Fruit fly (Drosophila melanogaster) whole organism, wandering third instar larva: ENCODE results near the gene CG7728.

Experiments used
- Abd-B ChIP-seq: fragments of >200 bp; optimal IDR thresholded peaks from 2 replicates; lab custom pipeline; 2017; ENCODE audit warnings: missing biosample characterization, missing genetic modification characterization
- CG32264 ChIP-seq: fragments of 200-800 bp; sonication (Bioruptor generic); optimal IDR thresholded peaks from 2 replicates; lab custom pipeline; 2016; ENCODE audit warnings: missing biosample characterization, missing genetic modification characterization
- CG9705 ChIP-seq: fragments of 200-800 bp; sonication (Bioruptor generic); optimal IDR thresholded peaks from 2 replicates; lab custom pipeline; 2018; ENCODE audit warnings: missing biosample characterization, mild to moderate bottlenecking, missing genetic modification characterization
- CrebA ChIP-seq: fragments of 200-800 bp; sonication (Bioruptor generic); optimal IDR thresholded peaks from 2 replicates; lab custom pipeline; 2016; ENCODE audit warnings: missing biosample characterization, mild to moderate bottlenecking, missing genetic modification characterization, borderline replicate concordance
- Dfd ChIP-seq: fragments of >200 bp; optimal IDR thresholded peaks from 2 replicates; lab custom pipeline; 2017; ENCODE audit warnings: missing biosample characterization, missing genetic modification characterization
- Dif ChIP-seq: fragments of 200-275, 200-300 bp; sonication (Bioruptor generic); optimal IDR thresholded peaks from 2 replicates; lab custom pipeline; 2018; ENCODE audit warnings: missing biosample characterization, missing genetic modification characterization; ENCODE audit not compliant: partially characterized antibody
- GATAd ChIP-seq: sonication (Bioruptor generic); optimal IDR thresholded peaks from 2 replicates; lab custom pipeline; 2016; ENCODE audit warnings: missing biosample characterization, missing genetic modification characterization
- HLH106 ChIP-seq: fragments of 200-800 bp; optimal IDR thresholded peaks from 3 replicates; lab custom pipeline; 2019; ENCODE audit warnings: missing biosample characterization, mild to moderate bottlenecking, missing genetic modification characterization, moderate library complexity
- Hnf4 ChIP-seq: fragments of 200-800 bp; sonication (Bioruptor generic); optimal IDR thresholded peaks from 2 replicates; lab custom pipeline; 2016; ENCODE audit warnings: missing biosample characterization, mild to moderate bottlenecking, missing genetic modification characterization
- Hr78 ChIP-seq: fragments of >200 bp; optimal IDR thresholded peaks from 2 replicates; lab custom pipeline; 2017; ENCODE audit warnings: missing biosample characterization, missing genetic modification characterization
- Hr83 ChIP-seq: fragments of 200-300 bp; sonication (Bioruptor generic); optimal IDR thresholded peaks from 2 replicates; lab custom pipeline; 2016; ENCODE audit warnings: missing biosample characterization, mild to moderate bottlenecking, missing genetic modification characterization, moderate library complexity; ENCODE audit not compliant: poor library complexity, severe bottlenecking
- Jra ChIP-seq: sonication (Bioruptor generic); optimal IDR thresholded peaks from 2 replicates; lab custom pipeline; 2016; ENCODE audit warnings: missing biosample characterization, missing genetic modification characterization
- Mio ChIP-seq: sonication (Bioruptor generic); optimal IDR thresholded peaks from 2 replicates; lab custom pipeline; 2016; ENCODE audit warnings: missing biosample characterization, missing genetic modification characterization
- Myc ChIP-seq: fragments of >200 bp; optimal IDR thresholded peaks from 2 replicates; lab custom pipeline; 2017
- N ChIP-seq: fragments of >200 bp; optimal IDR thresholded peaks from 2 replicates; lab custom pipeline; 2018; ENCODE audit warnings: missing biosample characterization, missing external identifiers, missing genetic modification characterization
- OdsH ChIP-seq: fragments of 200-800 bp; sonication (Bioruptor generic); optimal IDR thresholded peaks from 2 replicates; lab custom pipeline; 2016; ENCODE audit warnings: missing biosample characterization, mild to moderate bottlenecking, missing genetic modification characterization
- Rel ChIP-seq, 2 experiments: fragments of 200-800 bp; sonication (Bioruptor generic) in 1 of 2; optimal IDR thresholded peaks; 2 replicates in 1 of 2; 3 replicates in 1 of 2; lab custom pipeline; 2016 to 2019; ENCODE audit warnings: mild to moderate bottlenecking in 2 of 2, missing biosample characterization in 2 of 2, missing genetic modification characterization in 2 of 2, moderate library complexity in 1 of 2
- Sp1 ChIP-seq: fragments of 200-800 bp; sonication (Bioruptor generic); optimal IDR thresholded peaks from 3 replicates; lab custom pipeline; 2019; ENCODE audit warnings: missing biosample characterization, mild to moderate bottlenecking, missing genetic modification characterization, moderate library complexity
- Vsx2 ChIP-seq: fragments of 200-300, 225-300 bp; sonication (Bioruptor generic); optimal IDR thresholded peaks from 2 replicates; lab custom pipeline; 2018; ENCODE audit warnings: missing biosample characterization, missing genetic modification characterization; ENCODE audit not compliant: partially characterized antibody
- br ChIP-seq: fragments of 200-800 bp; sonication (Bioruptor generic); optimal IDR thresholded peaks from 2 replicates; lab custom pipeline; 2016; ENCODE audit warnings: missing biosample characterization, missing genetic modification characterization
- brk ChIP-seq: fragments of 200-800 bp; sonication (Bioruptor generic); optimal IDR thresholded peaks from 2 replicates; lab custom pipeline; 2016; ENCODE audit warnings: missing biosample characterization, mild to moderate bottlenecking, missing genetic modification characterization
- dl ChIP-seq, 2 experiments: fragments of 175-275, 200-275 bp in 1 of 2; fragments of 200-275 bp in 1 of 2; sonication (Bioruptor generic); optimal IDR thresholded peaks; lab custom pipeline; 2018; ENCODE audit warnings: mild to moderate bottlenecking in 2 of 2, missing biosample characterization in 2 of 2, missing genetic modification characterization in 2 of 2, moderate library complexity in 2 of 2; ENCODE audit not compliant: partially characterized antibody in 2 of 2, insufficient read depth in 1 of 2
- dmrt93B ChIP-seq: fragments of 200-800 bp; sonication (Bioruptor generic); optimal IDR thresholded peaks from 2 replicates; lab custom pipeline; 2018; ENCODE audit warnings: missing biosample characterization, mild to moderate bottlenecking, missing genetic modification characterization
- dsf ChIP-seq: sonication (Bioruptor generic); optimal IDR thresholded peaks from 2 replicates; lab custom pipeline; 2016; ENCODE audit warnings: missing biosample characterization, missing genetic modification characterization, borderline replicate concordance
- ey ChIP-seq: fragments of 200-800 bp; sonication (Bioruptor generic); optimal IDR thresholded peaks from 2 replicates; lab custom pipeline; 2016; ENCODE audit warnings: missing biosample characterization, missing genetic modification characterization
- foxo ChIP-seq, 2 experiments: fragments of 200-800 bp; sonication (Bioruptor generic); optimal IDR thresholded peaks; 2 replicates in 1 of 2; 3 replicates in 1 of 2; lab custom pipeline; 2016 to 2017; ENCODE audit warnings: missing biosample characterization in 2 of 2, missing genetic modification characterization in 2 of 2
- fru ChIP-seq: fragments of 200-800 bp; sonication (Bioruptor generic); optimal IDR thresholded peaks from 3 replicates; lab custom pipeline; 2016; ENCODE audit warnings: missing biosample characterization, mild to moderate bottlenecking, missing genetic modification characterization
- h ChIP-seq: fragments of 200-800 bp; sonication (Bioruptor generic); optimal IDR thresholded peaks from 3 replicates; lab custom pipeline; 2016; ENCODE audit warnings: missing biosample characterization, mild to moderate bottlenecking, missing genetic modification characterization
- jim ChIP-seq: fragments of 175-275, 200-325 bp; sonication (Bioruptor generic); optimal IDR thresholded peaks from 2 replicates; lab custom pipeline; 2016; ENCODE audit warnings: missing biosample characterization, mild to moderate bottlenecking, missing genetic modification characterization
- lola ChIP-seq: fragments of >200 bp; optimal IDR thresholded peaks from 2 replicates; lab custom pipeline; 2017; ENCODE audit warnings: missing biosample characterization, missing genetic modification characterization
- pan ChIP-seq: fragments of >200 bp; optimal IDR thresholded peaks from 2 replicates; lab custom pipeline; 2017
- psq ChIP-seq: fragments of 200-800 bp; sonication (Bioruptor generic); optimal IDR thresholded peaks from 3 replicates; lab custom pipeline; 2017; ENCODE audit warnings: missing biosample characterization, mild to moderate bottlenecking, missing genetic modification characterization, moderate library complexity
- rgr ChIP-seq: fragments of 200-800 bp; sonication (Bioruptor generic); optimal IDR thresholded peaks from 3 replicates; lab custom pipeline; 2016; ENCODE audit warnings: missing biosample characterization, mild to moderate bottlenecking, missing genetic modification characterization
- sage ChIP-seq: fragments of 200-800 bp; sonication (Bioruptor generic); optimal IDR thresholded peaks from 2 replicates; lab custom pipeline; 2016; ENCODE audit warnings: missing biosample characterization, mild to moderate bottlenecking, missing genetic modification characterization
- sv ChIP-seq: fragments of 200-800 bp; sonication (Bioruptor generic); optimal IDR thresholded peaks from 3 replicates; lab custom pipeline; 2016; ENCODE audit warnings: missing biosample characterization, missing genetic modification characterization
- tai ChIP-seq: sonication (Bioruptor generic); optimal IDR thresholded peaks from 2 replicates; lab custom pipeline; 2016; ENCODE audit warnings: missing biosample characterization, missing genetic modification characterization
- usp ChIP-seq: fragments of >200 bp; optimal IDR thresholded peaks from 2 replicates; lab custom pipeline; 2017; ENCODE audit warnings: missing biosample characterization, missing genetic modification characterization
- woc ChIP-seq: sonication (Bioruptor generic); optimal IDR thresholded peaks from 2 replicates; lab custom pipeline; 2016; ENCODE audit warnings: missing biosample characterization, mild to moderate bottlenecking, missing genetic modification characterization

Gene CG7728

DNA sequence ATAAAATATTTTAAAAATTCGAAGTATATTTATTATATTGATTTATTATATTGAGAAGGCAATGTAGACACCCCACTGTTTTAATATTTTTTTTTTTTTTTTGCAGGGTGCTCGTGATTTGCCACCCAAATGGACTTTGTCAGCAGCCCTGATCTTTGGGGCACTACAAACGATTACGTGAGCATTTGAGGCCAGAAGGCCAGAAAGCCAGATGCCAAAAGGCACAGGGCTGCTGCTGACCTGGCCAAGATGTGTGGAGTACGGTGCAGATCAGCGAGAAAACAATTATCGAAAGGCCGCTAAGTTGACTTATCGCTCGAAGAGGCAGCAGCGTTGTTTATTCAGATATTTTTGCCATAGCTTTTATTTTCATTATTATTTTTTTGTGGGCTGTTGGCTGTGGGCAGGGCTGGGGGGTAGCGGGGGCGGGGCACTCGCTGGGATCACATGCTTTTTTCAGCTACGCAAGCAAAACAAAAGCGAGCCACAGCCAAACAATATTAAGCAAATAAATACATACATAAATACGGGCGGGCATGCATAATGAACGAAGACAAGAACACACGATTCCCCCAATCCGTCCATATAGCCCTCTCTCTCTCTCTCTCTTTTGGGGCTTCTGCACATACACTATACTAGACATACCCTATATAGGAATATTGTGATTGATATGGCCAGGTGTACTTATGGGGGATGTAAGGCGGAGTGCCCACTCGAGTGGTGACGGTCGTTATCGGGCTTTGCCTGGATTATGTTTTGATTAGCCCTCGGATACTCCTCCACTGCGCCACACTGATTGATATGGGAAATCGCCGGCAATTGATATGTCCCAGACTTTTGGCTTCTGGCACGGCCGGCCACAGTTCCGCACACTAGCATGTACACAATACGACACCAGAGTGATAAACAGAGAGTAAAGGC is 12.8 kb upstream of the CG7728 start:
- no peak for TF ChIP-seq lola (GFP tag; lab: Kevin White, UChicago)
- TF ChIP-seq Rel (GFP tag; optimal IDR thresholded peaks at IDR 0.05; lab: Kevin White, UChicago), result no peak
- peak; percentile 77 for TF ChIP-seq Rel (tag; optimal IDR thresholded peaks at IDR 0.05; lab: Kevin White, UChicago)
- TF ChIP-seq HLH106 (tag; lab: Kevin White, UChicago), result peak; percentile 20
- TF ChIP-seq h (GFP tag; lab: Kevin White, UChicago), result peak; percentile 37
- TF ChIP-seq brk (GFP tag; lab: Kevin White, UChicago), result no peak
- TF ChIP-seq Sp1 (GFP tag; lab: Kevin White, UChicago), result peak; percentile 21
- no peak for TF ChIP-seq Abd-B
- no peak for TF ChIP-seq Hr78 (GFP tag; lab: Kevin White, UChicago)
- TF ChIP-seq sage, result no peak
- TF ChIP-seq fru (GFP tag; lab: Kevin White, UChicago), result no peak
- no peak for TF ChIP-seq psq (GFP tag; lab: Kevin White, UChicago)
- TF ChIP-seq jim (GFP tag; lab: Kevin White, UChicago), result no peak
- TF ChIP-seq Hr83 (GFP tag; lab: Kevin White, UChicago), result peak; percentile 8
- TF ChIP-seq Mio (GFP tag; lab: Kevin White, UChicago), result no peak
- TF ChIP-seq N, result no peak
- TF ChIP-seq br (GFP tag; lab: Kevin White, UChicago), result no peak
- TF ChIP-seq Dif, result no peak
- peak; percentile 51 for TF ChIP-seq rgr
- TF ChIP-seq usp (GFP tag; lab: Kevin White, UChicago), result no peak
- TF ChIP-seq CG9705, result no peak
- no peak for TF ChIP-seq CG32264 (GFP tag; lab: Kevin White, UChicago)
- peak; percentile 22 for TF ChIP-seq Hnf4 (GFP tag; lab: Kevin White, UChicago)
- no peak for TF ChIP-seq woc
- no peak for TF ChIP-seq GATAd (GFP tag; lab: Kevin White, UChicago)
- TF ChIP-seq OdsH, result peak; percentile 41
- TF ChIP-seq dsf (GFP tag; lab: Kevin White, UChicago), result no peak
- TF ChIP-seq foxo (GFP tag; optimal IDR thresholded peaks at IDR 0.05; lab: Kevin White, UChicago), result peak in 1 of 2 experiments; percentile 27
- no peak for TF ChIP-seq dmrt93B (GFP tag; lab: Kevin White, UChicago)
- no peak for TF ChIP-seq Dfd (GFP tag; lab: Kevin White, UChicago)
- no peak for TF ChIP-seq tai
- TF ChIP-seq sv (GFP tag; lab: Kevin White, UChicago), result no peak
- TF ChIP-seq pan (lab: Kevin White, UChicago), result no peak
- TF ChIP-seq dl (GFP tag; optimal IDR thresholded peaks at IDR 0.05; lab: Kevin White, UChicago; ENCODE audit: insufficient read depth in 1 of 2, partially characterized antibody in 2 of 2), result no peak
- no peak for TF ChIP-seq Jra (GFP tag; lab: Kevin White, UChicago)
- no peak for TF ChIP-seq Myc (lab: Kevin White, UChicago)
- peak; percentile 12 for TF ChIP-seq Vsx2 (GFP tag; lab: Kevin White, UChicago)
- no peak for TF ChIP-seq CrebA
- TF ChIP-seq ey, result no peak

- peak; percentile 30 for TF ChIP-seq psq (GFP tag; lab: Kevin White, UChicago)
- TF ChIP-seq h (GFP tag; lab: Kevin White, UChicago), result peak; percentile 63
- no peak for TF ChIP-seq dsf (GFP tag; lab: Kevin White, UChicago)
- TF ChIP-seq Hr78 (GFP tag; lab: Kevin White, UChicago), result no peak
- TF ChIP-seq foxo (GFP tag; optimal IDR thresholded peaks at IDR 0.05; lab: Kevin White, UChicago), result peak in 1 of 2 experiments; percentile 66
- TF ChIP-seq rgr, result peak; percentile 63
- TF ChIP-seq Hnf4 (GFP tag; lab: Kevin White, UChicago), result peak; percentile 45
- TF ChIP-seq fru (GFP tag; lab: Kevin White, UChicago), result peak; percentile 76
- TF ChIP-seq ey, result peak; percentile 74
- TF ChIP-seq sv (GFP tag; lab: Kevin White, UChicago), result peak; percentile 70
- no peak for TF ChIP-seq CG9705
- TF ChIP-seq dmrt93B (GFP tag; lab: Kevin White, UChicago), result peak; percentile 74
- TF ChIP-seq CG32264 (GFP tag; lab: Kevin White, UChicago), result no peak
- peak; percentile 45 for TF ChIP-seq woc
- peak; percentile 74 for TF ChIP-seq br (GFP tag; lab: Kevin White, UChicago)
- TF ChIP-seq OdsH, result peak; percentile 40
- TF ChIP-seq HLH106 (tag; lab: Kevin White, UChicago), result peak; percentile 73
- TF ChIP-seq jim (GFP tag; lab: Kevin White, UChicago), result no peak
- TF ChIP-seq lola (GFP tag; lab: Kevin White, UChicago), result no peak
- TF ChIP-seq Sp1 (GFP tag; lab: Kevin White, UChicago), result peak; percentile 66
- TF ChIP-seq, all 38 proteins: peak for 14
These were observed 12.0 kb upstream of the CG7728 start for dm6 chr3L:17004218-17004759.
